Worm (Caenorhabditis elegans): ENCODE results near the gene W02B3.7.

- TF ChIP-seq klf-2 (GFP tag; conservative IDR thresholded peaks at IDR 0.05) (no peak), flt-1 (GFP tag; IDR thresholded peaks at IDR 0.05) (no peak), ztf-29 (GFP tag; IDR thresholded peaks at IDR 0.05) (no peak), ztf-23 (GFP tag; IDR thresholded peaks at IDR 0.05) (no peak), med-1 (GFP tag; optimal IDR thresholded peaks at IDR 0.05; ENCODE audit: insufficient read depth) (no peak), T22C8.4 (GFP tag; IDR thresholded peaks at IDR 0.05) (no peak), ref-1 (GFP tag; conservative IDR thresholded peaks at IDR 0.05) (no peak), tab-1 (GFP tag; IDR thresholded peaks at IDR 0.05) (no peak), cog-1 (tag; optimal IDR thresholded peaks at IDR 0.05) (no peak)
Measured at ce11 chrIII:665173-665757, 26.6 kb downstream of the W02B3.7 start, which contains the start of gene C09F5.3.

All from whole organism, midembryonic.